Worm (Caenorhabditis elegans) whole organism, young adult: ENCODE data around the gene nhr-213.

Experiments used
- B0019.2 ChIP-seq: fragments of 200-800 bp; sonication (Bioruptor generic); conservative IDR thresholded peaks from 2 replicates; pipeline ENCODE4 v1.3.6; 2022; ENCODE audit warnings: missing genetic modification reagents, missing genetic modification characterization, missing compliant biosample characterization
- B0035.1 ChIP-seq: sonication (generic microtip); optimal IDR thresholded peaks from 2 replicates; lab custom pipeline; 2016; ENCODE audit warnings: missing genetic modification characterization, mild to moderate bottlenecking, missing compliant biosample characterization, missing genotype, missing genetic modification reagents
- F55B11.4 ChIP-seq: sonication (generic microtip); optimal IDR thresholded peaks from 2 replicates; lab custom pipeline; 2016; ENCODE audit warnings: missing compliant biosample characterization, missing genetic modification characterization, borderline replicate concordance; ENCODE audit not compliant: insufficient read depth
- Y95B8A.8 ChIP-seq: fragments of 200-800 bp; sonication (Bioruptor generic); IDR thresholded peaks from 2 replicates; pipeline ENCODE4 v1.3.6; 2022; ENCODE audit warnings: missing genetic modification reagents, missing genetic modification characterization, missing compliant biosample characterization
- ZK185.1 ChIP-seq: sonication (generic microtip); optimal IDR thresholded peaks from 2 replicates; lab custom pipeline; 2016; ENCODE audit warnings: mild to moderate bottlenecking, missing genetic modification characterization, missing compliant biosample characterization; ENCODE audit not compliant: poor library complexity, severe bottlenecking
- ama-1 ChIP-seq, 3 experiments: fragments of 150-350 bp in 1 of 3; sonication (generic microtip) in 2 of 3; optimal IDR thresholded peaks; 2 replicates each; lab custom pipeline; 2014 to 2018; ENCODE audit warnings: missing biosample characterization in 2 of 3, missing genetic modification characterization in 2 of 3, missing genetic modification reagents in 2 of 3
- cebp-1 ChIP-seq, 2 experiments: fragments of 200-800 bp in 1 of 2; sonication (Bioruptor generic) in 1 of 2; sonication (generic microtip) in 1 of 2; IDR thresholded peaks in 1 of 2; optimal IDR thresholded peaks in 1 of 2; 2 replicates each; pipeline versions ENCODE4 v1.3.6 to Lab custom; 2017 to 2022; ENCODE audit warnings: missing compliant biosample characterization in 2 of 2, missing genetic modification characterization in 2 of 2, mild to moderate bottlenecking in 1 of 2, missing genetic modification reagents in 1 of 2, moderate library complexity in 1 of 2
- ceh-100 ChIP-seq: fragments of 200-800 bp; sonication (Bioruptor generic); IDR thresholded peaks from 2 replicates; pipeline ENCODE4 v1.3.6; 2022; ENCODE audit warnings: missing genetic modification reagents, missing genetic modification characterization, missing compliant biosample characterization
- ceh-58 ChIP-seq: fragments of 200-800 bp; sonication (Bioruptor generic); IDR thresholded peaks from 2 replicates; pipeline ENCODE4 v1.3.6; 2022; ENCODE audit warnings: missing genetic modification characterization, missing compliant biosample characterization
- ceh-79 ChIP-seq: sonication (generic microtip); optimal IDR thresholded peaks from 2 replicates; lab custom pipeline; 2017; ENCODE audit warnings: mild to moderate bottlenecking, missing genetic modification characterization, missing compliant biosample characterization
- efl-1 ChIP-seq: fragments of 150-350 bp; optimal IDR thresholded peaks from 2 replicates; lab custom pipeline; 2014; ENCODE audit warnings: missing biosample characterization, missing genetic modification reagents, missing genetic modification characterization
- egl-44 ChIP-seq: fragments of 200-800 bp; sonication (Bioruptor generic); IDR thresholded peaks from 2 replicates; pipeline ENCODE4 v1.3.6; 2022; ENCODE audit warnings: missing genetic modification reagents, missing genetic modification characterization, missing compliant biosample characterization
- ets-4 ChIP-seq: fragments of 200-800 bp; sonication (Bioruptor generic); optimal IDR thresholded peaks from 2 replicates; lab custom pipeline; 2018; ENCODE audit warnings: mild to moderate bottlenecking, missing genetic modification characterization, missing compliant biosample characterization
- fkh-3 ChIP-seq: sonication (generic microtip); optimal IDR thresholded peaks from 2 replicates; lab custom pipeline; 2016; ENCODE audit warnings: mild to moderate bottlenecking, missing genetic modification characterization, missing compliant biosample characterization
- hlh-26 ChIP-seq: fragments of 200-800 bp; sonication (Bioruptor generic); conservative IDR thresholded peaks from 2 replicates; pipeline ENCODE4 v1.3.6; 2022; ENCODE audit warnings: missing genetic modification reagents, missing genetic modification characterization, missing compliant biosample characterization
- hsf-1 ChIP-seq: fragments of 200-800 bp; sonication (Bioruptor generic); IDR thresholded peaks from 2 replicates; pipeline ENCODE4 v1.3.6; 2022; ENCODE audit warnings: missing genetic modification reagents, missing genetic modification characterization, missing compliant biosample characterization
- let-526 ChIP-seq: fragments of 200-800 bp; sonication (Bioruptor generic); IDR thresholded peaks from 2 replicates; pipeline ENCODE4 v1.3.6; 2022; ENCODE audit warnings: missing genetic modification reagents, missing genetic modification characterization, missing compliant biosample characterization
- lin-26 ChIP-seq: fragments of 200-800 bp; sonication (Bioruptor generic); IDR thresholded peaks from 2 replicates; pipeline ENCODE4 v1.3.6; 2022; ENCODE audit warnings: missing genetic modification reagents, missing genetic modification characterization, missing compliant biosample characterization
- lin-35 ChIP-seq, 3 experiments: fragments of 150-350 bp in 2 of 3; sonication (generic microtip) in 1 of 3; optimal IDR thresholded peaks; 2 replicates each; lab custom pipeline; 2014 to 2018; ENCODE audit warnings: missing biosample characterization in 3 of 3, missing genetic modification characterization in 3 of 3, missing genetic modification reagents in 3 of 3
- lin-40 ChIP-seq: sonication (generic microtip); optimal IDR thresholded peaks from 2 replicates; lab custom pipeline; 2016; ENCODE audit warnings: missing genetic modification characterization, mild to moderate bottlenecking, missing compliant biosample characterization, missing genotype, missing genetic modification reagents
- madf-10 ChIP-seq: sonication (generic microtip); optimal IDR thresholded peaks from 2 replicates; lab custom pipeline; 2016; ENCODE audit warnings: mild to moderate bottlenecking, missing genetic modification characterization, missing compliant biosample characterization
- madf-3 ChIP-seq: fragments of 200-800 bp; sonication (Bioruptor generic); IDR thresholded peaks from 2 replicates; pipeline ENCODE4 v1.3.6; 2022; ENCODE audit warnings: missing genetic modification reagents, missing genetic modification characterization, missing compliant biosample characterization
- madf-6 ChIP-seq: fragments of 200-800 bp; sonication (Bioruptor generic); IDR thresholded peaks from 2 replicates; pipeline ENCODE4 v1.3.6; 2022; ENCODE audit warnings: missing genetic modification reagents, missing genetic modification characterization, missing compliant biosample characterization
- mes-4 ChIP-seq: sonication (generic microtip); optimal IDR thresholded peaks from 2 replicates; lab custom pipeline; 2016; ENCODE audit warnings: missing genotype, missing genetic modification characterization, missing compliant biosample characterization
- nfyb-1 ChIP-seq: fragments of 200-800 bp; sonication (Bioruptor generic); IDR thresholded peaks from 2 replicates; pipeline ENCODE4 v1.3.6; 2022; ENCODE audit warnings: missing genetic modification reagents, missing genetic modification characterization, missing compliant biosample characterization
- nhr-120 ChIP-seq: fragments of 200-800 bp; sonication (Bioruptor generic); IDR thresholded peaks from 2 replicates; pipeline ENCODE4 v1.3.6; 2022; ENCODE audit warnings: missing genetic modification characterization, missing compliant biosample characterization
- nhr-179 ChIP-seq: sonication (generic microtip); optimal IDR thresholded peaks from 2 replicates; lab custom pipeline; 2016; ENCODE audit warnings: mild to moderate bottlenecking, missing genetic modification characterization, missing compliant biosample characterization
- nhr-80 ChIP-seq: sonication (generic microtip); optimal IDR thresholded peaks from 2 replicates; lab custom pipeline; 2016; ENCODE audit warnings: missing genetic modification characterization, missing compliant biosample characterization
- rcor-1 ChIP-seq: fragments of 200-800 bp; sonication (Bioruptor generic); IDR thresholded peaks from 2 replicates; pipeline ENCODE4 v1.3.6; 2022; ENCODE audit warnings: missing genetic modification reagents, missing genetic modification characterization, missing compliant biosample characterization
- rpc-1 ChIP-seq, 2 experiments: fragments of 150-350 bp in 1 of 2; sonication (generic microtip) in 1 of 2; optimal IDR thresholded peaks; 2 replicates each; lab custom pipeline; 2014 to 2018; ENCODE audit warnings: missing biosample characterization in 1 of 2, missing genetic modification characterization in 1 of 2, missing genetic modification reagents in 1 of 2, missing genotype in 1 of 2
- snpc-1.3 ChIP-seq: sonication (generic microtip); optimal IDR thresholded peaks from 2 replicates; lab custom pipeline; 2017; ENCODE audit warnings: missing genetic modification characterization, mild to moderate bottlenecking, missing compliant biosample characterization, antibody characterized with exemption, moderate library complexity, missing genotype, missing genetic modification reagents; ENCODE audit not compliant: insufficient read depth
- snpc-3.4 ChIP-seq: sonication (generic microtip); optimal IDR thresholded peaks from 2 replicates; lab custom pipeline; 2017; ENCODE audit warnings: missing genetic modification characterization, mild to moderate bottlenecking, missing compliant biosample characterization, antibody characterized with exemption, moderate library complexity, missing genotype, missing genetic modification reagents
- tbp1 ChIP-seq: fragments of 200-800 bp; sonication (Bioruptor generic); optimal IDR thresholded peaks from 2 replicates; lab custom pipeline; 2018; ENCODE audit warnings: mild to moderate bottlenecking, missing genetic modification characterization, missing compliant biosample characterization
- tbx-9 ChIP-seq: sonication (generic microtip); optimal IDR thresholded peaks from 2 replicates; lab custom pipeline; 2016; ENCODE audit warnings: borderline replicate concordance, missing genetic modification characterization, inconsistent platforms, missing compliant biosample characterization
- xnd-1 ChIP-seq: sonication (generic microtip); optimal IDR thresholded peaks from 2 replicates; lab custom pipeline; 2016; ENCODE audit warnings: missing genotype, missing genetic modification reagents, missing genetic modification characterization, missing compliant biosample characterization
- zim-3 ChIP-seq: sonication (generic microtip); optimal IDR thresholded peaks from 2 replicates; lab custom pipeline; 2017; ENCODE audit warnings: mild to moderate bottlenecking, missing genetic modification characterization, moderate library complexity, missing compliant biosample characterization
- ztf-26 ChIP-seq: sonication (generic microtip); optimal IDR thresholded peaks from 2 replicates; lab custom pipeline; 2017; ENCODE audit warnings: missing genetic modification characterization, missing compliant biosample characterization
- ztf-6 ChIP-seq: fragments of 200-800 bp; sonication (Bioruptor generic); IDR thresholded peaks from 2 replicates; pipeline ENCODE4 v1.3.6; 2022; ENCODE audit warnings: missing genetic modification reagents, missing genetic modification characterization, missing compliant biosample characterization

The nhr-213 gene

ce11 chrV:15892696-15893095 is 3.9 kb downstream of the nhr-213 start, which contains the start of gene T06C12.11:
Gene T06C12.11 (plus strand): TSS chrV:15892996.
- TF ChIP-seq ceh-79 (tag; lab: Kevin White, UChicago) (no peak), madf-6 (GFP tag; lab: Robert Waterston, UW) (no peak), hlh-26 (no peak), fkh-3 (tag; lab: Kevin White, UChicago) (no peak), ets-4 (GFP tag; lab: Kevin White, UChicago) (no peak), lin-40 (tag; lab: Kevin White, UChicago) (no peak), snpc-3.4 (no peak), zim-3 (no peak)

DNA sequence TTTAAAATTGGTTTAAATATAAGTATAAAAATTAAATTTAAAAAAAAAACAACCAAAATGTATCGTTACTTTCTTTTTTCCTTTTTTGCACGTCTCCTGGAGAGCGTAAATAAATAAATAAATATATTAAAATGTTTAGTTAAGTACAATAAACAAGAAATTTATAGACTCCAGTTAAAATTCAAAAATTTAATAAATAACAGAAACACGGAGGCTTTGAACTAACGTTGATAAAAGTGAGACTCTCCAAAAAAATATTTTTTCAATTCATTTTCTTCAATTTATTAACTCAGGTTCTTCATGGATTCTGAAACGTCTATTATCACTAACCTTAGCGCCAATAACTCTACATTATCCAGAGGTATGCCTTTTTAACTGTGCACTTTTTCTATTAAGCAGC is 4.8 kb downstream of the nhr-213 start, which contains the start of gene T06C12.12:
TSS of gene T06C12.12 (plus strand) at position 301 of the 400 bp plus-strand sequence.
- TF ChIP-seq madf-3 (GFP tag; lab: Robert Waterston, UW) (no peak), nhr-179 (no peak), lin-35 (GFP tag; optimal IDR thresholded peaks at IDR 0.05; lab: Kevin White, UChicago) (no peak), ceh-100 (no peak), hsf-1 (GFP tag; lab: Robert Waterston, UW) (no peak), snpc-1.3 (tag; lab: Kevin White, UChicago) (no peak), let-526 (GFP tag; lab: Robert Waterston, UW) (no peak), hlh-26 (no peak), B0019.2 (GFP tag; lab: Robert Waterston, UW) (no peak), tbx-9 (tag; lab: Kevin White, UChicago) (no peak), tbp1 (GFP tag; lab: Kevin White, UChicago) (no peak)

DNA sequence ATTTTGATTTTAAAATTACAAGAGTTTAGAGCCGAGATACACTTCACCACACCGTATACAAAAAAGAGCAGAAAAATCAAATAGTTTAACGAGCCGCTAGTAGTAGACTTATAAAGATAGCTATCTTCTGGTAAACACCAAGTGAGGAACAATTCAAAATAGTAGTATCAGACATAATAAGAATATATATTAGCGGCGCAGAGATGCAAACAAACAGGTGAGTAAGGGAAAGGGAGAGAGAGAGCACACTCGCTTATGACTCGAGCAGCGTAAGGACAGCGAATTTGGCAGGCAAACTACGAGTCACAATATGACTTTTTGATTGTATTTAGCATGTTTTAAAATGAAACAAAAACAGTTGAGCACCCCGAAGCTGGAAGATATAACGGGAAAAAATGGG is 5.3 kb downstream of the nhr-213 start:
- TF ChIP-seq nhr-80 (tag; lab: Kevin White, UChicago) (peak; percentile 74), mes-4 (no peak)

- peak; percentile 31 for TF ChIP-seq nhr-80 (tag; lab: Kevin White, UChicago)
- TF ChIP-seq rcor-1: no peak
- no peak for TF ChIP-seq Y95B8A.8
- TF ChIP-seq cebp-1 (GFP tag; IDR thresholded peaks at IDR 0.05; lab: Robert Waterston, UW): no peak
- TF ChIP-seq cebp-1 (tag; optimal IDR thresholded peaks at IDR 0.05; lab: Kevin White, UChicago): peak; percentile 28
- no peak for TF ChIP-seq madf-10
Measured at ce11 chrV:15890115-15890514, 6.5 kb downstream of the nhr-213 start.

DNA sequence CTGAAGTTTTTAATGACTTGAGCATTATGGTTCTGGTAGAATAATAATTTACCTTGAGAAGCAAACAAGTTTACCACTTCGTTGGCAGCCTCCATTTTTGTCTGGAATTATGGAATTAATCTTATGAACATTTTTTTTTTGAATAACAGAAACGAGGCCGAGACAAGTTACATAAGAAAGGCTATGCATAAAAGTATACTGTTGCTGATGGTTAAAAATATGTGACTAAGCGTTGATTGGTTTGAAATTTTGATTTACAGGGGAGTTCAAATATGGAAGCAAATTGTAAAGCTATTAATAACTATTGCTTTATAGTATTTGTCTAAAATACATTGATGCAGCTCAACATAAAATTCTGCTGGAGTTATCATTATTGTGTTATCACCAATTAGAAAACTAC is 7.8 kb downstream of the nhr-213 start, which contains the start of gene cgt-1:
TSS of gene cgt-1 (minus strand) at position 101 of the 400 bp plus-strand sequence.
- no peak for TF ChIP-seq ztf-6 (GFP tag; lab: Robert Waterston, UW)
- TF ChIP-seq, all 124 proteins: peak for 0

ce11 chrV:15887708-15888295 is 8.8 kb downstream of the nhr-213 start:
- TF ChIP-seq nhr-120 (GFP tag; lab: Robert Waterston, UW) (no peak), lin-26 (GFP tag; lab: Robert Waterston, UW) (no peak), nfyb-1 (peak; percentile 55; the same call in 1 of the 2 replicates), F55B11.4 (tag; lab: Kevin White, UChicago) (no peak), xnd-1 (tag; lab: Kevin White, UChicago) (no peak), rpc-1 (optimal IDR thresholded peaks at IDR 0.05; lab: Kevin White, UChicago) (no peak), rpc-1 (tag; optimal IDR thresholded peaks at IDR 0.05; lab: Kevin White, UChicago) (no peak), nhr-80 (tag; lab: Kevin White, UChicago) (peak; percentile 72), ztf-26 (no peak), hlh-26 (no peak), egl-44 (GFP tag; lab: Robert Waterston, UW) (0 out of 2 replicates have a peak, but pooled peaks have one; percentile 23), ceh-58 (GFP tag; lab: Robert Waterston, UW) (no peak), ama-1 (optimal IDR thresholded peaks at IDR 0.05; lab: Kevin White, UChicago) (no peak), ama-1 (GFP tag; optimal IDR thresholded peaks at IDR 0.05; lab: Kevin White, UChicago) (no peak), ZK185.1 (tag; lab: Kevin White, UChicago) (no peak), efl-1 (GFP tag; lab: Kevin White, UChicago) (no peak), B0035.1 (tag; lab: Kevin White, UChicago) (no peak), nhr-179 (no peak)
